Worm (Caenorhabditis elegans): ENCODE measurements around the gene flp-13.

The flp-13 gene

ce11 chrIV:7663006-7663405, 35.2 kb downstream of the flp-13 start:
- TF ChIP-seq ama-1 (optimal IDR thresholded peaks at IDR 0.05) (no peak), Y55F3AM.14 (GFP tag; optimal IDR thresholded peaks at IDR 0.05) (peak; percentile 4), nhr-237 (tag; optimal IDR thresholded peaks at IDR 0.05) (no peak), dmd-4 (tag; optimal IDR thresholded peaks at IDR 0.05) (no peak), mab-5 (tag; optimal IDR thresholded peaks at IDR 0.05) (peak; percentile 43), elt-3 (tag; optimal IDR thresholded peaks at IDR 0.05) (no peak), ceh-16 (tag; optimal IDR thresholded peaks at IDR 0.05) (no peak), nhr-77 (tag; optimal IDR thresholded peaks at IDR 0.05) (no peak), ztf-4 (tag; optimal IDR thresholded peaks at IDR 0.05) (no peak), nhr-129 (tag; optimal IDR thresholded peaks at IDR 0.05) (peak; percentile 26), snpc-4 (tag; optimal IDR thresholded peaks at IDR 0.05) (peak; percentile 6)

DNA sequence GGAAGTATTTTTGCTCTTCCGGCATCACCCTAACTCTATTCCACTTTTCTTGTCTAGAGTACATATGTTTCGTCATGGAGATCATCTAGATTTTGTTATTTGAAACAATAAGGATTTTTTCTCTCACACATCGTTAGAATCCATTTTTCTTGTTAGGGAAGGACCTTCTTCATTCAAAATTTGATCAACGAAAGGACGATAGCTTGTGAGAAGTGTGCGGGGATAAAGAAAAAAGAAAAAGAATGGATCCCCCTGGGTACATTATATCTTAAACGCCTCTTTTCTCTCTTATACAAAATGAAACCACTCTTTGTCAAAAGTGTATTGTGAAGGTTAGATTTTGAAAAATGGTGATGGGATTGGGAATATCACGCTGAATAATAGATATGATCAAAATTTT, 36.7 kb downstream of the flp-13 start:
- peak in 1 of 2 experiments; percentile 6 for TF ChIP-seq lsy-2 (tag; optimal IDR thresholded peaks at IDR 0.05)
- no peak for TF ChIP-seq nhr-77 (tag; optimal IDR thresholded peaks at IDR 0.05)
- TF ChIP-seq mab-5 (tag; optimal IDR thresholded peaks at IDR 0.05) = peak; percentile 69

- peak; percentile 19 for TF ChIP-seq F13H6.1 (tag; optimal IDR thresholded peaks at IDR 0.05)
- no peak for TF ChIP-seq lin-13 (GFP tag; optimal IDR thresholded peaks at IDR 0.05)
- peak; percentile 18 for TF ChIP-seq nhr-129 (tag; optimal IDR thresholded peaks at IDR 0.05)
- TF ChIP-seq ceh-16 (tag; optimal IDR thresholded peaks at IDR 0.05) = no peak
- TF ChIP-seq lsy-2 (tag; optimal IDR thresholded peaks at IDR 0.05) = no peak
- TF ChIP-seq sma-3 (GFP tag; optimal IDR thresholded peaks at IDR 0.05) = no peak
- peak; percentile 78 for TF ChIP-seq sem-4 (tag; optimal IDR thresholded peaks at IDR 0.05)
- TF ChIP-seq sma-9 (GFP tag; optimal IDR thresholded peaks at IDR 0.05) = peak; percentile 57
- no peak for TF ChIP-seq sma-9 (tag; optimal IDR thresholded peaks at IDR 0.05)
- TF ChIP-seq C34F6.9 (tag; optimal IDR thresholded peaks at IDR 0.05) = peak; percentile 9
- TF ChIP-seq peb-1 (tag; optimal IDR thresholded peaks at IDR 0.05) = no peak
These were observed 38.7 kb downstream of the flp-13 start for ce11 chrIV:7659481-7659880.

DNA sequence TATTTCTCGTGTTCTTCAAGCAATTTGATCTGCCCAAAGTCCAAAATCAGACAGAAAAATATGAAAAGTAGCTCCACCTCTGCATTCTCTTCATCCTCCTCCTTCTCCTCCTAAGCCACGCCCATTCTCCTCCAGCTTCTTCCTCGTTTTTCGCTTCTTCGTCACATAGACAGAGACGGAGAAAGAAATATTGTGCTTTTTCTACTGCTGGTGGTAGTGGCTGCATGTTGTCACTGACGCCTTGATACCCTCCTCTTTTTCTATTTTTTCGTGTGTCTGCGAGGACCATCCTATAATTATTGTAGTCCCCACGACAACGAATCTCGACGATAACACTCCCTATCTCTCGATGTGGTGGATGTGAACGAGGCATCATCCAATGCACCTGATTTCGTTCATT, 39.6 kb downstream of the flp-13 start, which contains the start of gene C08G9.1:
C08G9.1 (plus strand) TSS at position 175 of the 400 bp plus-strand sequence.
- TF ChIP-seq nhr-129 (tag; optimal IDR thresholded peaks at IDR 0.05) = peak; percentile 45
- TF ChIP-seq lsy-2 (tag; optimal IDR thresholded peaks at IDR 0.05) = peak in 1 of 2 experiments; percentile 0
- peak; percentile 47 for TF ChIP-seq unc-55 (GFP tag; optimal IDR thresholded peaks at IDR 0.05)
- no peak for TF ChIP-seq unc-62 (GFP tag; optimal IDR thresholded peaks at IDR 0.05)
- no peak for TF ChIP-seq dmd-4 (tag; optimal IDR thresholded peaks at IDR 0.05)
- TF ChIP-seq C34F6.9 (tag; optimal IDR thresholded peaks at IDR 0.05) = peak; percentile 12
- no peak for TF ChIP-seq elt-1 (tag; optimal IDR thresholded peaks at IDR 0.05)
- no peak for TF ChIP-seq fos-1 (tag; optimal IDR thresholded peaks at IDR 0.05)
- no peak for TF ChIP-seq mab-5 (tag; optimal IDR thresholded peaks at IDR 0.05)

ce11 chrIV:7654212-7654778, 43.9 kb downstream of the flp-13 start, which contains the start of gene nrde-4:
TSS of gene nrde-4 (minus strand) at chrIV:7654262.
- TF ChIP-seq ztf-4 (tag; optimal IDR thresholded peaks at IDR 0.05) (no peak), lin-13 (GFP tag; optimal IDR thresholded peaks at IDR 0.05) (peak; percentile 60), crh-2 (tag; optimal IDR thresholded peaks at IDR 0.05) (peak; percentile 71), blmp-1 (tag; optimal IDR thresholded peaks at IDR 0.05; ENCODE audit: insufficient read depth) (peak; percentile 97), sem-4 (tag; optimal IDR thresholded peaks at IDR 0.05) (peak; percentile 81), skn-1 (tag; optimal IDR thresholded peaks at IDR 0.05) (no peak), unc-39 (tag; optimal IDR thresholded peaks at IDR 0.05) (no peak), ceh-82 (tag; optimal IDR thresholded peaks at IDR 0.05) (no peak), nhr-237 (tag; optimal IDR thresholded peaks at IDR 0.05) (no peak), lin-11 (tag; optimal IDR thresholded peaks at IDR 0.05) (no peak), C34F6.9 (tag; optimal IDR thresholded peaks at IDR 0.05) (peak; percentile 90), dmd-4 (tag; optimal IDR thresholded peaks at IDR 0.05) (no peak), nhr-12 (tag; optimal IDR thresholded peaks at IDR 0.05) (no peak), sma-9 (GFP tag; optimal IDR thresholded peaks at IDR 0.05) (peak; percentile 59), sma-9 (tag; optimal IDR thresholded peaks at IDR 0.05) (no peak), nhr-77 (tag; optimal IDR thresholded peaks at IDR 0.05) (no peak), zag-1 (tag; optimal IDR thresholded peaks at IDR 0.05) (peak; percentile 22), ama-1 (optimal IDR thresholded peaks at IDR 0.05) (no peak), mdl-1 (tag; optimal IDR thresholded peaks at IDR 0.05) (no peak), mab-5 (tag; optimal IDR thresholded peaks at IDR 0.05) (no peak), peb-1 (tag; optimal IDR thresholded peaks at IDR 0.05) (no peak), F13H6.1 (tag; optimal IDR thresholded peaks at IDR 0.05) (no peak), alr-1 (tag; optimal IDR thresholded peaks at IDR 0.05) (no peak), elt-3 (tag; optimal IDR thresholded peaks at IDR 0.05) (no peak), ZK546.5 (tag; optimal IDR thresholded peaks at IDR 0.05) (no peak), nhr-129 (tag; optimal IDR thresholded peaks at IDR 0.05) (peak; percentile 77), aly-2 (tag; optimal IDR thresholded peaks at IDR 0.05) (no peak), nhr-10 (tag; optimal IDR thresholded peaks at IDR 0.05) (no peak), mbf-1 (tag; optimal IDR thresholded peaks at IDR 0.05) (no peak), unc-55 (GFP tag; optimal IDR thresholded peaks at IDR 0.05) (peak; percentile 86), nhr-23 (tag; optimal IDR thresholded peaks at IDR 0.05) (no peak), ceh-16 (tag; optimal IDR thresholded peaks at IDR 0.05) (no peak), nhr-11 (tag; optimal IDR thresholded peaks at IDR 0.05) (no peak), R02D3.7 (tag; optimal IDR thresholded peaks at IDR 0.05) (no peak), elt-1 (tag; optimal IDR thresholded peaks at IDR 0.05) (no peak), ztf-1 (GFP tag; conservative IDR thresholded peaks at IDR 0.05) (no peak)
